Worm (Caenorhabditis elegans): ENCODE measurements around the gene F56D6.18.

ce11 chrIV:3899719-3900554 is 11.8 kb downstream of the F56D6.18 start, which contains the start of gene srz-62:
- TF ChIP-seq med-1 (GFP tag; optimal IDR thresholded peaks at IDR 0.05; ENCODE audit: insufficient read depth) (no peak), ref-1 (GFP tag; conservative IDR thresholded peaks at IDR 0.05) (no peak), ztf-29 (GFP tag; IDR thresholded peaks at IDR 0.05) (no peak), klf-2 (GFP tag; conservative IDR thresholded peaks at IDR 0.05) (no peak), cog-1 (tag; optimal IDR thresholded peaks at IDR 0.05) (no peak), ztf-23 (GFP tag; IDR thresholded peaks at IDR 0.05) (no peak)
